Fruit fly (Drosophila melanogaster) whole organism, embryonic: ENCODE results near the gene Gos28.

Experiments used
- CG16779 ChIP-seq: fragments of 200-800 bp; sonication (Bioruptor generic); IDR thresholded peaks from 2 replicates; pipeline ENCODE4 v1.3.6; 2022; ENCODE audit warnings: missing biosample characterization, missing genetic modification characterization
- CG2889 ChIP-seq: fragments of 200-800 bp; sonication (Bioruptor generic); IDR thresholded peaks from 3 replicates; pipeline ENCODE4 v1.3.6; 2022; ENCODE audit warnings: missing biosample characterization, missing genetic modification characterization
- p53 ChIP-seq: fragments of 200-800 bp; sonication (Bioruptor generic); optimal IDR thresholded peaks from 2 replicates; lab custom pipeline; 2016; ENCODE audit warnings: missing biosample characterization, missing genetic modification characterization

- TF ChIP-seq CG16779 (GFP tag; lab: Robert Waterston, UW) (no peak), CG2889 (GFP tag; lab: Robert Waterston, UW) (no peak), p53 (no peak)
These were observed 7.0 kb downstream of the Gos28 start for dm6 chr3R:18670441-18671111.
